Worm (Caenorhabditis elegans) whole organism, L4/young adult: ENCODE measurements around the gene K09E9.7.

Experiments used
- W03F9.2 ChIP-seq: fragments of 150-350 bp; optimal IDR thresholded peaks from 2 replicates; lab custom pipeline; 2014; ENCODE audit warnings: missing biosample characterization, missing genetic modification characterization
- dao-5 ChIP-seq: sonication (generic microtip); optimal IDR thresholded peaks from 2 replicates; lab custom pipeline; 2016; ENCODE audit warnings: missing genotype, missing genetic modification characterization, moderate library complexity, missing compliant biosample characterization
- him-1 ChIP-seq: sonication (generic microtip); optimal IDR thresholded peaks from 2 replicates; lab custom pipeline; 2016; ENCODE audit warnings: missing genotype, missing genetic modification reagents, missing genetic modification characterization, missing compliant biosample characterization

- no peak for TF ChIP-seq W03F9.2 (tag; lab: Kevin White, UChicago)
- no peak for TF ChIP-seq him-1 (tag; lab: Kevin White, UChicago)
- no peak for TF ChIP-seq dao-5
These were observed 9.9 kb upstream of the K09E9.7 start for ce11 chrX:15630790-15631204.
